Worm (Caenorhabditis elegans) whole organism, L1 larva: ENCODE measurements around the gene rab-19.

Experiments
- C04F5.9 ChIP-seq: sonication (generic microtip); optimal IDR thresholded peaks from 2 replicates; lab custom pipeline; 2016; ENCODE audit warnings: missing genetic modification characterization, missing compliant biosample characterization
- C34B4.2 ChIP-seq: sonication (generic microtip); optimal IDR thresholded peaks from 2 replicates; lab custom pipeline; 2017; ENCODE audit warnings: mild to moderate bottlenecking, missing genetic modification characterization, missing compliant biosample characterization
- aha-1 ChIP-seq: fragments of 150-350 bp; optimal IDR thresholded peaks from 2 replicates; lab custom pipeline; 2014; ENCODE audit warnings: missing biosample characterization, missing genetic modification characterization
- ceh-88 ChIP-seq: fragments of 200-800 bp; sonication (Bioruptor generic); IDR thresholded peaks from 2 replicates; pipeline ENCODE4 v1.3.6; 2022; ENCODE audit warnings: missing genetic modification characterization, missing compliant biosample characterization
- efl-1 ChIP-seq, 4 experiments: fragments of 150-350 bp; optimal IDR thresholded peaks in 3 of 4; peaks in 1 of 4; 1 replicate in 1 of 4; 2 replicates in 3 of 4; lab custom pipeline; 2014; ENCODE audit warnings: missing biosample characterization in 2 of 4, missing genetic modification characterization in 2 of 4, missing genetic modification reagents in 2 of 4
- efl-3 ChIP-seq: fragments of 200-800 bp; sonication (Bioruptor generic); optimal IDR thresholded peaks from 2 replicates; lab custom pipeline; 2018; ENCODE audit warnings: mild to moderate bottlenecking, missing genetic modification characterization, missing compliant biosample characterization
- elt-2 ChIP-seq: sonication (generic microtip); optimal IDR thresholded peaks from 2 replicates; lab custom pipeline; 2016; ENCODE audit warnings: missing genetic modification characterization, mild to moderate bottlenecking, inconsistent platforms, missing compliant biosample characterization, missing genetic modification reagents
- ets-5 ChIP-seq: fragments of 200-800 bp; sonication (Bioruptor generic); IDR thresholded peaks from 2 replicates; pipeline ENCODE4 v1.3.6; 2022; ENCODE audit warnings: missing genetic modification characterization, missing compliant biosample characterization
- grh-1 ChIP-seq: fragments of 200-800 bp; sonication (Bioruptor generic); IDR thresholded peaks from 2 replicates; pipeline ENCODE4 v1.3.6; 2022; ENCODE audit warnings: missing genetic modification reagents, missing genetic modification characterization, missing compliant biosample characterization
- hlh-17 ChIP-seq: fragments of 200-800 bp; sonication (Bioruptor generic); optimal IDR thresholded peaks from 2 replicates; lab custom pipeline; 2018; ENCODE audit warnings: missing genetic modification characterization, mild to moderate bottlenecking, missing compliant biosample characterization, moderate library complexity, borderline replicate concordance
- hlh-4 ChIP-seq: sonication (generic microtip); optimal IDR thresholded peaks from 2 replicates; lab custom pipeline; 2016; ENCODE audit warnings: mild to moderate bottlenecking, missing genetic modification characterization, missing compliant biosample characterization
- hpl-2 ChIP-seq: fragments of 150-350 bp; optimal IDR thresholded peaks from 2 replicates; lab custom pipeline; 2014; ENCODE audit warnings: missing biosample characterization, missing genetic modification reagents, missing genetic modification characterization
- jun-1 ChIP-seq: fragments of 150-350 bp; optimal IDR thresholded peaks from 2 replicates; lab custom pipeline; 2014; ENCODE audit warnings: missing biosample characterization, missing genetic modification reagents, missing genetic modification characterization
- lin-15B ChIP-seq: fragments of 150-350 bp; sonication (generic microtip); optimal IDR thresholded peaks from 3 replicates; lab custom pipeline; 2014; ENCODE audit warnings: missing biosample characterization, missing genetic modification characterization
- lin-35 ChIP-seq, 2 experiments: fragments of 150-350 bp; optimal IDR thresholded peaks; 2 replicates each; lab custom pipeline; 2014; ENCODE audit warnings: missing biosample characterization in 2 of 2, missing genetic modification characterization in 2 of 2, missing genetic modification reagents in 2 of 2
- lsy-2 ChIP-seq, 2 experiments: fragments of 150-350 bp; optimal IDR thresholded peaks; 2 replicates each; lab custom pipeline; 2014; ENCODE audit warnings: missing biosample characterization in 2 of 2, missing genetic modification characterization in 2 of 2
- mef-2 ChIP-seq: fragments of 150-350 bp; optimal IDR thresholded peaks from 2 replicates; lab custom pipeline; 2014; ENCODE audit warnings: missing biosample characterization, missing genetic modification characterization
- nhr-12 ChIP-seq: sonication (generic microtip); optimal IDR thresholded peaks from 2 replicates; lab custom pipeline; 2017; ENCODE audit warnings: missing biosample characterization, missing genetic modification characterization
- nhr-19 ChIP-seq: fragments of 200-800 bp; sonication (Bioruptor generic); conservative IDR thresholded peaks from 2 replicates; pipeline ENCODE4 v1.3.6; 2022; ENCODE audit warnings: missing genetic modification characterization, missing compliant biosample characterization
- nhr-20 ChIP-seq: sonication (generic microtip); optimal IDR thresholded peaks from 2 replicates; lab custom pipeline; 2016; ENCODE audit warnings: mild to moderate bottlenecking, missing genetic modification characterization, missing compliant biosample characterization
- nhr-237 ChIP-seq: fragments of 150-350 bp; optimal IDR thresholded peaks from 2 replicates; lab custom pipeline; 2014; ENCODE audit warnings: missing biosample characterization, missing genetic modification characterization
- nhr-76 ChIP-seq: sonication (generic microtip); optimal IDR thresholded peaks from 2 replicates; lab custom pipeline; 2017; ENCODE audit warnings: missing biosample characterization, missing genetic modification characterization
- nhr-84 ChIP-seq: sonication (generic microtip); optimal IDR thresholded peaks from 2 replicates; lab custom pipeline; 2017; ENCODE audit warnings: missing biosample characterization, missing genetic modification characterization
- nhr-90 ChIP-seq: sonication (generic microtip); optimal IDR thresholded peaks from 2 replicates; lab custom pipeline; 2016; ENCODE audit warnings: mild to moderate bottlenecking, missing genetic modification characterization, missing compliant biosample characterization; ENCODE audit not compliant: poor library complexity
- pag-3 ChIP-seq: sonication (generic microtip); optimal IDR thresholded peaks from 2 replicates; lab custom pipeline; 2017; ENCODE audit warnings: missing genetic modification characterization, mild to moderate bottlenecking, missing compliant biosample characterization, antibody characterized with exemption, borderline replicate concordance; ENCODE audit not compliant: insufficient read depth
- pax-3 ChIP-seq: fragments of 200-800 bp; sonication (Bioruptor generic); optimal IDR thresholded peaks from 2 replicates; lab custom pipeline; 2018; ENCODE audit warnings: mild to moderate bottlenecking, missing genetic modification characterization, moderate library complexity, missing compliant biosample characterization
- skn-1 ChIP-seq: fragments of 150-350 bp; optimal IDR thresholded peaks from 2 replicates; lab custom pipeline; 2014; ENCODE audit warnings: missing biosample characterization, missing genetic modification characterization
- sox-4 ChIP-seq: sonication (generic microtip); optimal IDR thresholded peaks from 2 replicates; lab custom pipeline; 2016; ENCODE audit warnings: missing genetic modification characterization, missing compliant biosample characterization
- sptf-1 ChIP-seq: fragments of 150-350 bp; optimal IDR thresholded peaks from 2 replicates; lab custom pipeline; 2014; ENCODE audit warnings: missing biosample characterization, missing genetic modification characterization
- tlp-1 ChIP-seq: fragments of 150-350 bp; optimal IDR thresholded peaks from 2 replicates; lab custom pipeline; 2014; ENCODE audit warnings: missing biosample characterization, missing genetic modification characterization
- unc-130 ChIP-seq: fragments of 150-350 bp; optimal IDR thresholded peaks from 2 replicates; lab custom pipeline; 2017; ENCODE audit warnings: missing biosample characterization, missing genetic modification characterization, inconsistent platforms
- unc-62 ChIP-seq: fragments of 150-350 bp; optimal IDR thresholded peaks from 2 replicates; lab custom pipeline; 2014; ENCODE audit warnings: missing biosample characterization, missing genetic modification reagents, missing genetic modification characterization
- unc-98 ChIP-seq: fragments of 200-800 bp; sonication (Bioruptor generic); IDR thresholded peaks from 2 replicates; pipeline ENCODE4 v1.3.6; 2022; ENCODE audit warnings: missing genetic modification characterization, missing compliant biosample characterization
- xbp-1 ChIP-seq: sonication (generic microtip); optimal IDR thresholded peaks from 2 replicates; lab custom pipeline; 2016; ENCODE audit warnings: missing genetic modification characterization, missing compliant biosample characterization

The rab-19 gene

DNA sequence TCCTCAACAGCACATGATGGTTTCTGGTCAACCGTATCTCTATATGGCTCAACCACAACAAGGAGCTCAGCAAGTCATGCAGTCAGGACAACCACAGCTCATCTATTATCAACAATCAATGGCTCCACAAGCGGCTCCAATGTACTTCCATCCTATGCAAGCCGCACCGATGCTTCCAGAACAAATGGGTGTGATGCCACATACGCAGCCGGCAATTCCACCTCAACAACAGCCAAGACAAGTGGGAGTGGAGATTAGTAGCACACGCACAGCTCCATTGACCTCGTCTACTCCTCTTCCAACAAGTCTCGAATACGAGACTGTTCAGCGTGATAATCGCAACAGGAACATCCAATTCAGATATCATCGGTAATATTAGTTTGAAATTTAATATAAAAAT is 30.1 kb downstream of the rab-19 start:
- TF ChIP-seq ets-5 (GFP tag; lab: Robert Waterston, UW) (no peak), efl-1 (optimal IDR thresholded peaks at IDR 0.05; lab: Kevin White, UChicago) (no peak), efl-1 (GFP tag; optimal IDR thresholded peaks at IDR 0.05 in 1 of 2; lab: Kevin White, UChicago) (peak in 1 of 2 experiments; percentile 91)

DNA sequence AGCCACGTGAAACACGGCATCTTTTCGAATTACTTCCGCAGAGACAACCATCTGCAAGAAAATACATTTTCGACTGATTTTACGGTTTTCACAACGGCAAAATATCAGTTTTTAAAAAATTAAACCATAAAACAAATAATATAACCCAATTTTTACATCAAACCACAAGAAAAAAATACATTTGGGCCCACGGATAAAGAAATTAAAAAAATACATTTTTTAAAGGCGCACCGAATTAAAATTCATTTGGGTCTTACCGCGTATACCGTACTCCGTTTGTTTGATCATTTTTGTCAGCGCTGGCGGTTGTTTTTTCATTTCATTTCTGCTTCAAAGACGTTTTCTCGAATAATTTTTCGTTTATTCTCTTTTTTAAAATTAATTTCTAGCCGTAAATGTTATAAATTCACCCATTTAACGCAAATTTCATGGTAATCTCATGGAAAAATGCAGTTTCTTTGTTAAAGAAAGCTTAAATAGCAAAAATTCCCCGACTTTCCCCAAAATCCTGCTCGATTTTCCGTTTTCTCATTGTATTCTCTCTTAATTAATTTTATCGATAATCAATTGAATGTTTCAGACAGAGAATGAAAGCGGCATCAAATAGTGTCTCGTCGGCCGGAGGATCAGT is 30.9 kb downstream of the rab-19 start, which contains the start of the genes rec-8 and mex-5:
rec-8 (minus strand) TSS at position 51 of the 631 bp plus-strand sequence.
mex-5 (plus strand) TSS at position 581 of the 631 bp plus-strand sequence.
- no peak for TF ChIP-seq hpl-2 (GFP tag; lab: Kevin White, UChicago)
- TF ChIP-seq nhr-20 (tag; lab: Kevin White, UChicago) = no peak
- TF ChIP-seq nhr-12 (tag; lab: Kevin White, UChicago) = no peak

DNA sequence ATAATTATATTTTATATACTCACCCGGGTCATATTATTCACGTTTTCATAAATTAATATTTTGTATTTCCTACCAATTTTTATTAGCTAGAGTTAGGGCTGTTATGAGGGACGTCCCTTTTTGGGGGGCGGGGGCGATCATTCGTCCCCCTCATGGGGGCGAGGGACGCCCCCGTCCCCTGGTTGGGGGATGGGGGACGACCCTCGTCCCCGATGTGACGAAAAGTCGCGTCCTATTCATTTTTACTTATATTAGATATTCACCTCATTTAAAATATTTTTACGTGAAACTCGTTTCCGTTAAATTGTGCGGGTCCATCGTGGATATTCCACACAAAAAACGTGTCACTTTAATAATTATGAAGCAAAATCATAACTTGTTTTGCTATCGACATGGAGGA is 35.6 kb downstream of the rab-19 start, which contains the start of gene W02A2.12:
W02A2.12 (minus strand) TSS at position 240 of the 400 bp plus-strand sequence.
- TF ChIP-seq nhr-12 (tag; lab: Kevin White, UChicago) (no peak), hlh-17 (GFP tag; lab: Kevin White, UChicago) (no peak), pax-3 (no peak), nhr-237 (tag; lab: Kevin White, UChicago) (no peak), hlh-4 (tag; lab: Kevin White, UChicago) (no peak), pag-3 (tag; lab: Kevin White, UChicago) (no peak), nhr-84 (no peak), lin-15B (tag; lab: Kevin White, UChicago) (no peak)

DNA sequence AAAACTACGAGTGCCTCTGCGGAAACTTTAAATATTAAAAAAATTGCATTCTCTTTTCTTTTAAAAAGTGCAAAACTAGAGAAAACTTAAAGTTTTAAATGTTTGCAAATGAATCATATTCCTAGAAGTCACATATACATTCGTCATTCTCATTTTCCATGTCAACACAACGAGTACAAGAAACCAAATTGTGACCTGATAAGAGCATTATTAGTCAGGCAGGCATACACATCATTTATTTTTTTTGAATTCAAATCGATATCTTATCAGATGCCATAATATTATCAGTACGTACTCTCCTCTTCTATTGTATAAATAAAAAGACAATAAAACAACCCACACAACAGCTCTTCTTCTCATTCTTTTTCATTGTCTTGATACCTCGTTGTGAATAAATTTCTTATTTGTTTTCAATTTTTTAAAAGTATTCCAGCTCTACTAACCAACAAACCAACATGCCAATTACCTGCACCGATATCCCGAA is 36.9 kb downstream of the rab-19 start, which contains the start of gene W02A2.9:
W02A2.9 (plus strand) TSS at position 434 of the 484 bp plus-strand sequence.
- no peak for TF ChIP-seq sptf-1 (tag; lab: Kevin White, UChicago)
- TF ChIP-seq nhr-76 = no peak
- TF ChIP-seq lin-35 (GFP tag; optimal IDR thresholded peaks at IDR 0.05; lab: Kevin White, UChicago) = peak in 1 of 2 experiments; percentile 22
- peak; percentile 19 for TF ChIP-seq nhr-20 (tag; lab: Kevin White, UChicago)
- TF ChIP-seq nhr-237 (tag; lab: Kevin White, UChicago) = no peak
- peak; percentile 57 for TF ChIP-seq jun-1
- no peak for TF ChIP-seq C04F5.9 (tag; lab: Kevin White, UChicago)
- no peak for TF ChIP-seq unc-98
- no peak for TF ChIP-seq mef-2 (tag; lab: Kevin White, UChicago)
- TF ChIP-seq nhr-90 (tag; lab: Kevin White, UChicago) = peak; percentile 6
- no peak for TF ChIP-seq nhr-19
- TF ChIP-seq efl-1 (optimal IDR thresholded peaks at IDR 0.05; lab: Kevin White, UChicago) = no peak
- TF ChIP-seq efl-1 (GFP tag; optimal IDR thresholded peaks at IDR 0.05 in 1 of 2; lab: Kevin White, UChicago) = peak in 1 of 2 experiments; percentile 56
- TF ChIP-seq xbp-1 = no peak
- no peak for TF ChIP-seq unc-62
- TF ChIP-seq skn-1 = no peak
- TF ChIP-seq lsy-2 (tag; optimal IDR thresholded peaks at IDR 0.05; lab: Kevin White, UChicago) = no peak
- no peak for TF ChIP-seq unc-130 (tag; lab: Kevin White, UChicago)
- no peak for TF ChIP-seq ceh-88 (GFP tag; lab: Robert Waterston, UW)
- no peak for TF ChIP-seq aha-1 (tag; lab: Kevin White, UChicago)
- peak; percentile 95 for TF ChIP-seq elt-2 (tag; lab: Kevin White, UChicago)
- TF ChIP-seq tlp-1 = peak; percentile 30

DNA sequence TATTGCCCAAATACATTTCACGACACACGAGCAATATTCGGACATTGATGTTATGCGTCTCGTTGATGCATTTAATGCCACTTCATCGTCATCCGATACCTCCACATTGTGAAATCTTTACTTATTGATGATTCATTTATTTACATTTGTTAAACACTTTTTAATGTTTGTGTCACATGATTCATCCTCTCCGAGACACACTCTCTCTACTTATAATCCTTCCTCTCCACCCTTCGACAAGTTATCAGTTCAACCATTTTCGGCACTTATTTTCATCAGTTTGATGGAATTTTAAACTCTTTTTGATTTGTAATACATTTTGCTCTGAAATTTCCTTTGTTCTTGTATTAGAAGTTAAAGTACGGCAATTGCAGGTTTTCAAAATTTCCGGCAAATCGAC is 38.1 kb downstream of the rab-19 start:
- TF ChIP-seq lin-35 (GFP tag; optimal IDR thresholded peaks at IDR 0.05; lab: Kevin White, UChicago) (peak in 1 of 2 experiments; percentile 53), nhr-90 (tag; lab: Kevin White, UChicago) (no peak), nhr-20 (tag; lab: Kevin White, UChicago) (peak; percentile 30), efl-3 (no peak), elt-2 (tag; lab: Kevin White, UChicago) (peak; percentile 62), jun-1 (peak; percentile 75), sox-4 (tag; lab: Kevin White, UChicago) (no peak), grh-1 (GFP tag; lab: Robert Waterston, UW) (no peak), nhr-19 (no peak), C34B4.2 (tag; lab: Kevin White, UChicago) (no peak)
- TF ChIP-seq, all 84 proteins: peak for 4
